Worm (Caenorhabditis elegans): Measurements from ENCODE around the gene M199.9.

Gene M199.9

DNA sequence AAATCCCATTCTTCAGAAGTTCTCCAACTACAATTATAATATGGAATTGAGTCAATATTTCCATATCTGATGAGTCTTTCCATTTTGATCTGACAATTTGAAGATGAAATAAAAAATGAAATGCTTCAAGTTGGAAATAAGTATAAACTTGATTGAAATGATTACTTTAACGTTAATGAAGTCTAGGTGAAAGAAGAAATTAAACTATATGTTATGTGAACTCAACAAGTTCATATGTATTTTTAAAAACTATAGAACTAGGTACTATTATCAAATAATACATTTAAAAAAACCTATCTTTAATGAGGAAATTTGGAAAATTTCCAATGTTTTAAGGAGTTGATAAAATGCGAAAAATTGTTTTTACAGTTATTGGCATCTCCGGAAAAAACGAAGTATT, 29.3 kb downstream of the M199.9 start, which contains the start of gene srt-49:
Gene srt-49 (minus strand): TSS at position 101 of the 400 bp plus-strand sequence.
- no peak for TF ChIP-seq egrh-3 (GFP tag; IDR thresholded peaks at IDR 0.05)

Data from whole organism, young adult.